Worm (Caenorhabditis elegans): ENCODE results near the gene col-97.

The col-97 gene

DNA sequence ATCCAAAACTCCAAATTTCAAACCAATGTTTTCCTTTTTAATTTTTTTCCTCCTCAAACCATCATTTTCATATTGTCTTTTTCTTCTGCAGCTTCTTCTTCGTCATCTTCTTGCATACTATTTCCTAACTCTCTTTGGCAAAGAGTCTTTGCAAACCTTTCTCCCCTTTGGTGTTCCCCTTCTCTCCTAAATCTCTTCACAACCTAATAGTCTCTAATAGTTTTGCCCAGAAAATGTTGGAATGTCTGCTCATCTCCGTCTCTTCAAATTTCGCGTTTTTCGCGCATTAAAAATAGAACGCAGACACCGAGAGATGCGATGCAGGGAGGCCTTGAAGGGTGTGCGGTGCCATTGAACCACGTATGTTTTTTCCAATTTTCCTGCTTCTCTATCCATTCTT is 8.6 kb upstream of the col-97 start, which contains the start of gene ZK1010.10:
ZK1010.10 (plus strand) TSS at position 286 of the 400 bp plus-strand sequence.
- TF ChIP-seq hlh-17 (GFP tag; optimal IDR thresholded peaks at IDR 0.05; ENCODE audit: borderline replicate concordance), result no peak
- TF ChIP-seq pax-3 (tag; optimal IDR thresholded peaks at IDR 0.05), result no peak
- TF ChIP-seq fos-1 (tag; optimal IDR thresholded peaks at IDR 0.05), result peak; percentile 18
- no peak for TF ChIP-seq ceh-8 (GFP tag; optimal IDR thresholded peaks at IDR 0.05)
- TF ChIP-seq nhr-84 (tag; optimal IDR thresholded peaks at IDR 0.05), result no peak
- peak in 2 of 3 experiments; percentile 55 to 67 for TF ChIP-seq ceh-82 (tag; optimal IDR thresholded peaks at IDR 0.05)
- no peak for TF ChIP-seq unc-98 (GFP tag; IDR thresholded peaks at IDR 0.05)
- TF ChIP-seq ets-5 (GFP tag; IDR thresholded peaks at IDR 0.05), result no peak
- TF ChIP-seq mdl-1 (tag; optimal IDR thresholded peaks at IDR 0.05), result peak in 1 of 2 experiments; percentile 39
- peak; percentile 19 for TF ChIP-seq fkh-8 (tag; optimal IDR thresholded peaks at IDR 0.05)
- peak in 2 of 3 experiments; percentile 15 to 45 for TF ChIP-seq dpl-1 (GFP tag; optimal IDR thresholded peaks at IDR 0.05)
- TF ChIP-seq dsc-1 (tag; optimal IDR thresholded peaks at IDR 0.05), result no peak
- no peak for TF ChIP-seq aly-2 (tag; optimal IDR thresholded peaks at IDR 0.05)
- no peak for TF ChIP-seq rnt-1 (tag; optimal IDR thresholded peaks at IDR 0.05)
- TF ChIP-seq efl-1 (optimal IDR thresholded peaks at IDR 0.05), result peak; percentile 62 to 78
- TF ChIP-seq efl-1 (GFP tag; optimal IDR thresholded peaks at IDR 0.05 in 1 of 2), result peak; percentile 40 to 70
- TF ChIP-seq mef-2 (tag; optimal IDR thresholded peaks at IDR 0.05), result no peak
- no peak for TF ChIP-seq F16B12.6 (tag; optimal IDR thresholded peaks at IDR 0.05)
- no peak for TF ChIP-seq Y116A8C.19 (tag; optimal IDR thresholded peaks at IDR 0.05; ENCODE audit: borderline replicate concordance)
- peak; percentile 47 to 59 for TF ChIP-seq lin-35 (GFP tag; optimal IDR thresholded peaks at IDR 0.05)
- peak; percentile 38 for TF ChIP-seq nhr-47 (tag; optimal IDR thresholded peaks at IDR 0.05)
- peak; percentile 47 for TF ChIP-seq blmp-1 (tag; optimal IDR thresholded peaks at IDR 0.05)
- peak; percentile 23 for TF ChIP-seq tbx-2 (tag; optimal IDR thresholded peaks at IDR 0.05)
- peak; percentile 48 for TF ChIP-seq skn-1 (tag; optimal IDR thresholded peaks at IDR 0.05)
- TF ChIP-seq isw-1 (GFP tag; IDR thresholded peaks at IDR 0.05), result peak; percentile 18
- peak; percentile 4 for TF ChIP-seq snpc-4 (tag; optimal IDR thresholded peaks at IDR 0.05)
- peak; percentile 36 for TF ChIP-seq snu-23 (GFP tag; optimal IDR thresholded peaks at IDR 0.05)
- peak; percentile 30 for TF ChIP-seq swsn-7 (tag; optimal IDR thresholded peaks at IDR 0.05)
- no peak for TF ChIP-seq ztf-11 (tag; optimal IDR thresholded peaks at IDR 0.05)
- peak; percentile 75 for TF ChIP-seq nhr-85 (tag)
- TF ChIP-seq mep-1 (tag; optimal IDR thresholded peaks at IDR 0.05), result peak; percentile 36
- TF ChIP-seq lsy-2 (tag; optimal IDR thresholded peaks at IDR 0.05), result peak in 1 of 2 experiments; percentile 77
- TF ChIP-seq jun-1 (tag; optimal IDR thresholded peaks at IDR 0.05), result peak; percentile 49
- no peak for TF ChIP-seq lin-39 (tag; optimal IDR thresholded peaks at IDR 0.05)
- TF ChIP-seq nhr-77 (tag; optimal IDR thresholded peaks at IDR 0.05), result peak; percentile 13
- TF ChIP-seq hpl-2 (GFP tag; optimal IDR thresholded peaks at IDR 0.05), result no peak

- TF ChIP-seq zag-1 (tag; optimal IDR thresholded peaks at IDR 0.05), result no peak
- TF ChIP-seq snpc-4 (tag; optimal IDR thresholded peaks at IDR 0.05), result no peak
Measured at ce11 chrIII:13000457-13000856, 7.0 kb upstream of the col-97 start, which contains the start of gene ZK1010.8. Gene ZK1010.8, minus strand, starts transcription at chrIII:13000670.

ce11 chrIII:12998252-12998651 is 4.7 kb upstream of the col-97 start:
- no peak for TF ChIP-seq zip-4 (GFP tag; optimal IDR thresholded peaks at IDR 0.05)
- no peak for TF ChIP-seq ces-1 (GFP tag; optimal IDR thresholded peaks at IDR 0.05)
- TF ChIP-seq efl-1 (optimal IDR thresholded peaks at IDR 0.05), result no peak
- TF ChIP-seq efl-1 (GFP tag; optimal IDR thresholded peaks at IDR 0.05 in 1 of 2), result peak in 1 of 2 experiments; percentile 26

- TF ChIP-seq grh-1 (GFP tag; IDR thresholded peaks at IDR 0.05) (no peak), efl-1 (optimal IDR thresholded peaks at IDR 0.05) (no peak), efl-1 (GFP tag; optimal IDR thresholded peaks at IDR 0.05 in 1 of 2) (peak in 1 of 2 experiments; percentile 58), lin-35 (GFP tag; optimal IDR thresholded peaks at IDR 0.05) (no peak)
Measured at ce11 chrIII:12993055-12993454, 452 bp downstream of the col-97 start.

Measured in whole organism, L1 larva.